Worm (Caenorhabditis elegans): Measurements from ENCODE around the gene ant-1.1.
A peak's percentile ranks its signal among the peaks of the same experiment; 100 is the strongest.

The ant-1.1 gene

DNA sequence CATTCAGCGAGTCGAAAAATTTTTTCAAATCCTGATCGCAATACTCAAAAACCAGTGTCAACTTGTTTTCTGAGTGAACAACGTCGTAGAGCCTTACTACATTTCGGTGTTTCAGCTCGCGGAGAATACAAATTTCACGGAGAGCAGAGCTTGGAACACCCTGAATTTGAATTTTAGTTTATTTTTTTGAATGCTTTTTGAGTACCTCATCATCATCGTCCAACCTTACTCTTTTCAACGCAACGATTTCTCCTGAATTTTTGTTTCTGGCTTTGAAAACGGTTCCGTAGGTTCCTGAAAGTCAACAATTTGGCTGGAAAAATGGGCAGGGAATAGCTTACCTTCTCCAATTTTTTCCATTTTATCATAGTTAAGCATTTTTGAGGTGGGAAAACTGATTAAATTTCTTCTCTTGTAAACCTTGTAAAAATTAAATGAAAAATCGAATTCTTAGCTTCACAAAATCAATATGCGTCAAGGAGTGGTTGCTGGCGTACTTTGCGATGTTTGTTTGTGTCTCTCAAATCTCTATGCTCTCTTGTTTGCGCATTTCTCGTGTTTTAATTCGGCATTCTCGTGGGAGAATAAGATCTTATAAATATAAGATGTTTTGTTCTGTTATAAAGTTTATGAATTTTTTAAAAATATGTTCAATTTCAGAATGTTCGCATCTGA is 3.1 kb downstream of the ant-1.1 start, which contains the start of gene cdk-5 (continued):
- TF ChIP-seq spr-3 (GFP tag; optimal IDR thresholded peaks at IDR 0.05) (no peak), D1046.2 (GFP tag; IDR thresholded peaks at IDR 0.05) (no peak; the same call in 1 of the 2 replicates), nhr-42 (GFP tag; IDR thresholded peaks at IDR 0.05) (no peak), Y105C5A.15 (GFP tag; IDR thresholded peaks at IDR 0.05) (no peak), lin-15B (tag; optimal IDR thresholded peaks at IDR 0.05) (no peak), nhr-48 (tag; optimal IDR thresholded peaks at IDR 0.05) (peak; percentile 59), hlh-11 (tag; optimal IDR thresholded peaks at IDR 0.05) (no peak), T26A8.4 (GFP tag; IDR thresholded peaks at IDR 0.05) (peak; percentile 85), nhr-25 (tag; optimal IDR thresholded peaks at IDR 0.05; ENCODE audit: borderline replicate concordance, insufficient read depth) (no peak), ceh-32 (tag; optimal IDR thresholded peaks at IDR 0.05; ENCODE audit: poor library complexity) (peak; percentile 1), daf-12 (tag; optimal IDR thresholded peaks at IDR 0.05) (no peak), zfp-3 (GFP tag; conservative IDR thresholded peaks at IDR 0.05) (0 out of 2 replicates have a peak, but pooled peaks have one; percentile 58), egl-43 (GFP tag; IDR thresholded peaks at IDR 0.05) (no peak), unc-130 (GFP tag; optimal IDR thresholded peaks at IDR 0.05) (no peak), T20F7.1 (GFP tag; optimal IDR thresholded peaks at IDR 0.05) (no peak), F10B5.3 (tag; optimal IDR thresholded peaks at IDR 0.05) (peak; percentile 63), vab-7 (GFP tag; IDR thresholded peaks at IDR 0.05) (no peak), zag-1 (tag; optimal IDR thresholded peaks at IDR 0.05) (no peak), zip-2 (tag; optimal IDR thresholded peaks at IDR 0.05) (no peak), lin-1 (GFP tag; IDR thresholded peaks at IDR 0.05) (0 out of 2 replicates have a peak, but pooled peaks have one; percentile 6), rbr-2 (tag; optimal IDR thresholded peaks at IDR 0.05) (peak; percentile 83), zip-11 (GFP tag; IDR thresholded peaks at IDR 0.05) (no peak), fos-1 (tag; optimal IDR thresholded peaks at IDR 0.05) (no peak), F49E8.2 (tag; optimal IDR thresholded peaks at IDR 0.05; ENCODE audit: borderline replicate concordance) (no peak), lin-39 (tag; optimal IDR thresholded peaks at IDR 0.05) (no peak), nhr-76 (tag; optimal IDR thresholded peaks at IDR 0.05) (no peak), lin-29 (GFP tag; IDR thresholded peaks at IDR 0.05) (peak; percentile 50; the same call in 1 of the 2 replicates), nhr-6 (tag; optimal IDR thresholded peaks at IDR 0.05) (peak; percentile 87), lir-3 (tag; optimal IDR thresholded peaks at IDR 0.05) (no peak), ztf-7 (tag; optimal IDR thresholded peaks at IDR 0.05) (peak; percentile 90), aly-2 (tag; optimal IDR thresholded peaks at IDR 0.05) (no peak), nhr-11 (tag; optimal IDR thresholded peaks at IDR 0.05) (peak; percentile 79), ctbp-1 (GFP tag; IDR thresholded peaks at IDR 0.05) (0 out of 2 replicates have a peak, but pooled peaks have one; percentile 37), Y5F2A.4 (GFP tag; optimal IDR thresholded peaks at IDR 0.05) (no peak), lin-38 (GFP tag; IDR thresholded peaks at IDR 0.05) (peak; percentile 74), tra-1 (GFP tag; IDR thresholded peaks at IDR 0.05) (no peak), zfp-2 (tag; optimal IDR thresholded peaks at IDR 0.05) (peak; percentile 86), F37D6.2 (tag; optimal IDR thresholded peaks at IDR 0.05) (peak; percentile 53), php-3 (GFP tag; IDR thresholded peaks at IDR 0.05) (no peak), dmd-9 (GFP tag; IDR thresholded peaks at IDR 0.05) (no peak), spr-1 (tag; optimal IDR thresholded peaks at IDR 0.05) (peak; percentile 51), mdl-1 (tag; optimal IDR thresholded peaks at IDR 0.05) (peak in 1 of 2 experiments; percentile 13), daf-19 (GFP tag; conservative IDR thresholded peaks at IDR 0.05) (no peak), F44E2.7 (GFP tag; IDR thresholded peaks at IDR 0.05) (no peak), ztf-11 (tag; optimal IDR thresholded peaks at IDR 0.05) (no peak), ceh-82 (tag; optimal IDR thresholded peaks at IDR 0.05) (no peak), Y75B8A.6 (GFP tag; IDR thresholded peaks at IDR 0.05) (no peak), unc-62 (GFP tag; optimal IDR thresholded peaks at IDR 0.05 in 1 of 2) (peak in 1 of 2 experiments; percentile 91), unc-62 (tag; optimal IDR thresholded peaks at IDR 0.05) (no peak), hlh-30 (tag; optimal IDR thresholded peaks at IDR 0.05; ENCODE audit: insufficient read depth) (peak; percentile 86), dmd-8 (GFP tag; IDR thresholded peaks at IDR 0.05) (no peak)
